Fruit fly (Drosophila melanogaster): ENCODE data around the gene Gr64f.

DNA sequence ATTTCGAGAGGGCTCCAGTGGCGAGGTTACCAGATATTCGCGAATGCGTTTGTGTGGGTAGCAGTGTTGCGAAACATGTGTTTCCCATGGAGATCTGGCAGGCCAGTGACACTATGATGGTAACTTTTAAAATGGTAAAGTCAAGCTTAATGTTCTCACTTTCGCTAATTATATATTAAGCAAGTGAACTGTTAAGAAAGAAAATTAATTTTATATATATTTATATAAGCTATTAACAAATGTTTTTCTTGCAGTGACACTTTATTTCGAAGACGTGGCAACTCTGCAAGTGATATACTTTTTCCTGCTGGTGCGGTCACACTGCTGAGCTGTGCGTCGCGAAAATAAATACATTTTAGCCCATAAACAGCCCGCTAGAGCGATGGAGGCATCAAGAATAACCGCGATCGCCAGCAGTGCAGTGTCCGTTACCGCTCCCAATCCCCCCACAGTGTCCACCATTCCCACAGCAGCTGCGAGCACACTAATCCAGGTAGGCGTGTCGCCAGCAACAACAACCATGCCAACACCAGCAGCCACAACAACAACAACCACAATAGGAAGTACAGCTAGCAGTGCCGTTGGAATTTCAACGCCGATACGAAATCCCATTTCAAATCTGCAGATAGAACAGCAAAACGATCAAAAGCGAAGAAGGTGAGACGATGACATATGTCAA lies 4.8 kb downstream of the Gr64f start, which contains the start of the genes CG11593 and Rcd5:
- TF ChIP-seq CG8478 (optimal IDR thresholded peaks at IDR 0.05) (no peak), CTCF (optimal IDR thresholded peaks at IDR 0.05) (no peak)

All from S2 (cell line).